Fruit fly (Drosophila melanogaster) whole organism, larva: ENCODE measurements around the gene CG33234.

Source experiments
- noc ChIP-seq: fragments of 200-800 bp; sonication (Bioruptor generic); optimal IDR thresholded peaks from 3 replicates; lab custom pipeline; 2019; ENCODE audit warnings: missing biosample characterization, mild to moderate bottlenecking, missing genetic modification characterization, moderate library complexity

Gene CG33234

DNA sequence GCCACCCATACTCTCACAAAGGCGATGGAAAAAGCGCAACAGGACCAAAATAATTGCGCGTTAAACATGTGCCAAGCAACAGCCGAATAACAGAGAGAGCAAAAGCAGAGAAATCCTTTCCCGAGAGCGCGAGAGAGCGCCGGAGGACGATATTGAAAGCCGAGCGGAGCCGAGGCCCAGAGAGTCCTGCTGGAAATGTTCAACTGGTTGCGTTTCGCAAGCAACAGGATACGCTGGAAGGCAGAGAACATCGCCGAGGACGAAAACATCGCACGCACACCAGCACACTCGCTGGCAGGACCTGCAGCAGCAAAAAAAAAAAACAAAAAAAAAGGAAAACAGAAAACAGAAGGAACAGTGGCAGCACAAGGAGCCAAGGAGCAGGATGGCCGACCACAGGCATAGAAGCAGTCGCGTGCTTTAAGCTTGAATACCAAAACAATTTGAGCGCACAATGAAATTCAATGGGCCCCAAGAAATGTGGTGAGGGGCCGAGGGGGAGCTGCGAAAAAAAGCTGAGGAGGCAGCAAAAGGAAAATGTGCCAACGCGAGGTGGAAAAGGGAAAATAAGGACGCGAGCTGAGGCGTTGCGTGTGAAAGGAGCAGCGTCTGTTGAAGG, 51.3 kb downstream of the CG33234 start:
- no peak for TF ChIP-seq noc (tag; lab: Kevin White, UChicago)
